Worm (Caenorhabditis elegans) whole organism, L3 larva: Measurements from ENCODE around the gene snap-29.

Experiments used
- egl-27 ChIP-seq: sonication (generic microtip); optimal IDR thresholded peaks from 4 replicates; lab custom pipeline; 2017; ENCODE audit warnings: missing biosample characterization, missing genetic modification reagents, missing genetic modification characterization
- lsy-12 ChIP-seq: sonication (generic microtip); optimal IDR thresholded peaks from 2 replicates; lab custom pipeline; 2016; ENCODE audit warnings: mild to moderate bottlenecking, missing genetic modification characterization, missing compliant biosample characterization
- zag-1 ChIP-seq: fragments of 150-350 bp; optimal IDR thresholded peaks from 2 replicates; lab custom pipeline; 2014; ENCODE audit warnings: missing biosample characterization, missing genetic modification characterization

DNA sequence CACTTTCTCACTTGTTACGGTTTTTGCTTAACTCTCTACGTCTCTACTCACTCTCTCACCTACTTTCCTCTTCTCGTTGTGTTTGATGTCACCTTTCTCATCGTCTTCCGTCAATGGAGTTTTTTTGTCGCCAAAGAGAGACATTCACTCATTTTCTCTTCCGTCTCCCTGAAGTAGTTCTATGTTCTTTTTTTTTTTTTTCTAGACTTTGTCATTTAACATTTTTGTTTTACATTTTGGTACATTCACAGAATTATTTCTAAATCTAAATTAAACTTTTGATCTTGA is 24.7 kb downstream of the snap-29 start:
- TF ChIP-seq egl-27 (tag; lab: Kevin White, UChicago) (no peak), lsy-12 (tag; lab: Kevin White, UChicago) (no peak), zag-1 (no peak)
